Worm (Caenorhabditis elegans) whole organism, mixed stage, embryonic: ENCODE data around the gene F41F3.8.

Experiments
- M03D4.4 ChIP-seq: sonication (generic microtip); optimal IDR thresholded peaks from 2 replicates; lab custom pipeline; 2017; ENCODE audit warnings: mild to moderate bottlenecking, missing genetic modification characterization, missing compliant biosample characterization
- bed-3 ChIP-seq: fragments of 200-800 bp; sonication (Bioruptor generic); optimal IDR thresholded peaks from 3 replicates; lab custom pipeline; 2018; ENCODE audit warnings: mild to moderate bottlenecking, missing genetic modification characterization, moderate library complexity, missing compliant biosample characterization
- blmp-1 ChIP-seq: fragments of 150-350 bp; optimal IDR thresholded peaks from 2 replicates; lab custom pipeline; 2014; ENCODE audit warnings: missing biosample characterization, missing genetic modification characterization
- ceh-39 ChIP-seq: fragments of 150-350 bp; optimal IDR thresholded peaks from 2 replicates; lab custom pipeline; 2014; ENCODE audit warnings: missing biosample characterization, missing genetic modification characterization
- ceh-43 ChIP-seq: fragments of 200-800 bp; sonication (Bioruptor generic); optimal IDR thresholded peaks from 2 replicates; lab custom pipeline; 2018; ENCODE audit warnings: mild to moderate bottlenecking, missing genetic modification characterization, moderate library complexity, missing compliant biosample characterization
- ceh-83 ChIP-seq: fragments of 200-800 bp; sonication (Bioruptor generic); optimal IDR thresholded peaks from 2 replicates; lab custom pipeline; 2018; ENCODE audit warnings: mild to moderate bottlenecking, missing genetic modification characterization, missing compliant biosample characterization
- ces-1 ChIP-seq: fragments of 150-350 bp; optimal IDR thresholded peaks from 2 replicates; lab custom pipeline; 2014; ENCODE audit warnings: missing biosample characterization, missing genetic modification reagents, missing genetic modification characterization
- cnd-1 ChIP-seq: fragments of 200-800 bp; sonication (Bioruptor generic); optimal IDR thresholded peaks from 2 replicates; lab custom pipeline; 2018; ENCODE audit warnings: mild to moderate bottlenecking, missing genetic modification characterization, missing compliant biosample characterization
- drap-1 ChIP-seq: fragments of 200-800 bp; sonication (Bioruptor generic); optimal IDR thresholded peaks from 3 replicates; lab custom pipeline; 2018; ENCODE audit warnings: mild to moderate bottlenecking, missing genetic modification characterization, missing compliant biosample characterization
- elt-1 ChIP-seq: sonication (generic microtip); optimal IDR thresholded peaks from 2 replicates; lab custom pipeline; 2017; ENCODE audit warnings: missing genetic modification characterization, mild to moderate bottlenecking, missing compliant biosample characterization, antibody characterized with exemption, moderate library complexity, borderline replicate concordance; ENCODE audit not compliant: insufficient read depth
- elt-3 ChIP-seq: fragments of 150-350 bp; optimal IDR thresholded peaks from 2 replicates; lab custom pipeline; 2014; ENCODE audit warnings: missing biosample characterization, missing genetic modification characterization
- flh-1 ChIP-seq: fragments of 200-800 bp; sonication (Bioruptor generic); optimal IDR thresholded peaks from 2 replicates; lab custom pipeline; 2018; ENCODE audit warnings: mild to moderate bottlenecking, missing genetic modification characterization, moderate library complexity, missing compliant biosample characterization
- ham-2 ChIP-seq: fragments of 200-800 bp; sonication (Bioruptor generic); optimal IDR thresholded peaks from 2 replicates; lab custom pipeline; 2018; ENCODE audit warnings: mild to moderate bottlenecking, missing genetic modification characterization, missing compliant biosample characterization
- hlh-1 ChIP-seq: fragments of 150-350 bp; optimal IDR thresholded peaks from 2 replicates; lab custom pipeline; 2014; ENCODE audit warnings: missing biosample characterization, missing genetic modification reagents, missing genetic modification characterization
- lin-13 ChIP-seq: fragments of 150-350 bp; optimal IDR thresholded peaks from 2 replicates; lab custom pipeline; 2014; ENCODE audit warnings: missing biosample characterization, missing genetic modification characterization
- lin-32 ChIP-seq: fragments of 200-800 bp; sonication (Bioruptor generic); optimal IDR thresholded peaks from 2 replicates; lab custom pipeline; 2018; ENCODE audit warnings: mild to moderate bottlenecking, missing genetic modification characterization, missing compliant biosample characterization
- mab-5 ChIP-seq: fragments of 150-350 bp; optimal IDR thresholded peaks from 2 replicates; lab custom pipeline; 2014; ENCODE audit warnings: missing biosample characterization, missing genetic modification characterization
- mls-2 ChIP-seq: sonication (generic microtip); optimal IDR thresholded peaks from 2 replicates; lab custom pipeline; 2016; ENCODE audit warnings: mild to moderate bottlenecking, missing genetic modification characterization, moderate library complexity, missing compliant biosample characterization
- nhr-12 ChIP-seq: fragments of 150-350 bp; optimal IDR thresholded peaks from 2 replicates; lab custom pipeline; 2014; ENCODE audit warnings: missing biosample characterization, missing genetic modification characterization
- nhr-2 ChIP-seq: fragments of 150-350 bp; optimal IDR thresholded peaks from 2 replicates; lab custom pipeline; 2014; ENCODE audit warnings: missing biosample characterization, missing genetic modification characterization
- nhr-28 ChIP-seq: fragments of 150-350 bp; optimal IDR thresholded peaks from 2 replicates; lab custom pipeline; 2014; ENCODE audit warnings: missing biosample characterization, missing genetic modification characterization
- nhr-76 ChIP-seq: sonication (generic microtip); optimal IDR thresholded peaks from 2 replicates; lab custom pipeline; 2017; ENCODE audit warnings: missing biosample characterization, missing genetic modification characterization
- pha-4 ChIP-seq: fragments of 150-350 bp; optimal IDR thresholded peaks from 2 replicates; lab custom pipeline; 2018; ENCODE audit warnings: missing biosample characterization, missing genetic modification reagents, missing genetic modification characterization
- sem-2 ChIP-seq: fragments of 200-800 bp; sonication (Bioruptor generic); optimal IDR thresholded peaks from 2 replicates; lab custom pipeline; 2018; ENCODE audit warnings: mild to moderate bottlenecking, missing genetic modification characterization, missing compliant biosample characterization
- snpc-4 ChIP-seq: fragments of 150-350 bp; optimal IDR thresholded peaks from 2 replicates; lab custom pipeline; 2014; ENCODE audit warnings: missing biosample characterization, missing genetic modification characterization
- sptf-1 ChIP-seq: sonication (generic microtip); optimal IDR thresholded peaks from 2 replicates; lab custom pipeline; 2017; ENCODE audit warnings: mild to moderate bottlenecking, missing genetic modification characterization, moderate library complexity, missing compliant biosample characterization
- tbx-8 ChIP-seq: fragments of 200-800 bp; sonication (Bioruptor generic); optimal IDR thresholded peaks from 2 replicates; lab custom pipeline; 2018; ENCODE audit warnings: mild to moderate bottlenecking, missing genetic modification characterization, moderate library complexity, missing compliant biosample characterization
- unc-120 ChIP-seq: sonication (generic microtip); optimal IDR thresholded peaks from 2 replicates; lab custom pipeline; 2017; ENCODE audit warnings: missing genetic modification characterization, missing compliant biosample characterization; ENCODE audit not compliant: poor library complexity, severe bottlenecking
- unc-39 ChIP-seq: fragments of 150-350 bp; optimal IDR thresholded peaks from 2 replicates; lab custom pipeline; 2014; ENCODE audit warnings: missing biosample characterization, missing genetic modification characterization
- unc-62 ChIP-seq: fragments of 150-350 bp; optimal IDR thresholded peaks from 2 replicates; lab custom pipeline; 2014; ENCODE audit warnings: missing biosample characterization, missing genetic modification reagents, missing genetic modification characterization
- zip-8 ChIP-seq: fragments of 150-350 bp; optimal IDR thresholded peaks from 2 replicates; lab custom pipeline; 2014; ENCODE audit warnings: missing biosample characterization, missing genetic modification characterization
- ztf-11 ChIP-seq: fragments of 150-350 bp; optimal IDR thresholded peaks from 2 replicates; lab custom pipeline; 2014; ENCODE audit warnings: missing biosample characterization, missing genetic modification characterization

The F41F3.8 gene

ce11 chrV:4662400-4662799 lies 13.8 kb downstream of the F41F3.8 start, which contains the start of gene srx-74:
TSS of gene srx-74 (minus strand) at chrV:4662500.
- TF ChIP-seq hlh-1 (no peak), cnd-1 (tag; lab: Kevin White, UChicago) (no peak), M03D4.4 (no peak), unc-39 (no peak), elt-3 (tag; lab: Kevin White, UChicago) (no peak), mab-5 (tag; lab: Kevin White, UChicago) (no peak), ztf-11 (tag; lab: Kevin White, UChicago) (no peak), sem-2 (GFP tag; lab: Kevin White, UChicago) (no peak), unc-62 (GFP tag; lab: Kevin White, UChicago) (no peak), flh-1 (GFP tag; lab: Kevin White, UChicago) (no peak), ces-1 (no peak), pha-4 (no peak), nhr-28 (tag; lab: Kevin White, UChicago) (no peak), drap-1 (GFP tag; lab: Kevin White, UChicago) (no peak)
- TF ChIP-seq, all 35 proteins: peak for 0

ce11 chrV:4665651-4666050 lies 17.0 kb downstream of the F41F3.8 start, which contains the start of gene srx-73:
TSS of gene srx-73 (minus strand) at chrV:4665751.
- TF ChIP-seq lin-32 (GFP tag; lab: Kevin White, UChicago) (no peak), elt-1 (tag; lab: Kevin White, UChicago) (no peak), ztf-11 (tag; lab: Kevin White, UChicago) (no peak), M03D4.4 (no peak), mls-2 (no peak), sem-2 (GFP tag; lab: Kevin White, UChicago) (no peak), bed-3 (GFP tag; lab: Kevin White, UChicago) (no peak), snpc-4 (tag; lab: Kevin White, UChicago) (no peak), nhr-2 (no peak), ceh-39 (no peak), sptf-1 (tag; lab: Kevin White, UChicago) (no peak), lin-13 (tag; lab: Kevin White, UChicago) (no peak), unc-120 (no peak)

- peak; percentile 54 for TF ChIP-seq ham-2 (GFP tag; lab: Kevin White, UChicago)
- TF ChIP-seq ceh-43 (GFP tag; lab: Kevin White, UChicago), result no peak
These were observed 18.4 kb downstream of the F41F3.8 start for ce11 chrV:4667062-4667461.

ce11 chrV:4668636-4669035 lies 20.0 kb downstream of the F41F3.8 start, which contains the start of gene srx-77:
TSS of gene srx-77 (minus strand) at chrV:4668736.
- no peak for TF ChIP-seq nhr-12 (tag; lab: Kevin White, UChicago)
- no peak for TF ChIP-seq bed-3 (GFP tag; lab: Kevin White, UChicago)
- no peak for TF ChIP-seq nhr-76 (tag; lab: Kevin White, UChicago)
- TF ChIP-seq drap-1 (GFP tag; lab: Kevin White, UChicago), result no peak
- no peak for TF ChIP-seq zip-8 (tag; lab: Kevin White, UChicago)
- no peak for TF ChIP-seq tbx-8 (GFP tag; lab: Kevin White, UChicago)
- no peak for TF ChIP-seq nhr-28 (tag; lab: Kevin White, UChicago)
- TF ChIP-seq ceh-83, result no peak
- TF ChIP-seq hlh-1, result no peak
- no peak for TF ChIP-seq elt-1 (tag; lab: Kevin White, UChicago)
- no peak for TF ChIP-seq lin-13 (tag; lab: Kevin White, UChicago)

DNA sequence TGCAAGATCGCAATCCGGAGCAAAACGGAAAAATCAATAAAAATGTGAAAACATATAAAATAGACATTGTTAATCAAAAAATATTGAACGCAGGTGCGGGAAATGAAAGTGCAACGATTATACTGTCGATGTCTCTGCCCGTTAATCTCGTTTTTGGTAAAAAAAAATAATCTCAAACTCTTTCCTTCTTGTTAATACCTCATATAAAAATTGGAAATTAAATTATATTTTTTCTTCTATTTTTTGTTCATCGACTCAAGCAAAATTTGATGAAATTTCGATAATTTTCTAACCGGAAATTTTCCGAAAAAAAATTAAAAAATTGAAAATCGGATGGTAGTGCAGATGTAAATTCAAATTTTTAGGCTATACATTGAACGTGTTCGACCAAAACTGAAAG lies 23.9 kb downstream of the F41F3.8 start, which contains the start of gene K03B4.9:
Gene K03B4.9 (minus strand): TSS at position 101 of the 400 bp plus-strand sequence.
- TF ChIP-seq ceh-39 (no peak), lin-13 (tag; lab: Kevin White, UChicago) (no peak), ces-1 (no peak), pha-4 (no peak), nhr-76 (tag; lab: Kevin White, UChicago) (no peak), cnd-1 (tag; lab: Kevin White, UChicago) (no peak), sptf-1 (tag; lab: Kevin White, UChicago) (no peak), blmp-1 (tag; lab: Kevin White, UChicago) (no peak), nhr-12 (tag; lab: Kevin White, UChicago) (no peak), drap-1 (GFP tag; lab: Kevin White, UChicago) (no peak), mls-2 (no peak), tbx-8 (GFP tag; lab: Kevin White, UChicago) (no peak), sem-2 (GFP tag; lab: Kevin White, UChicago) (no peak), ham-2 (GFP tag; lab: Kevin White, UChicago) (no peak)
